Worm (Caenorhabditis elegans) whole organism, L2 larva: ENCODE results near the gene F49H12.3.

Source experiments
- C34F6.9 ChIP-seq: fragments of 150-350 bp; optimal IDR thresholded peaks from 2 replicates; lab custom pipeline; 2014; ENCODE audit warnings: missing biosample characterization, missing genetic modification characterization
- F13H6.1 ChIP-seq: sonication (generic microtip); optimal IDR thresholded peaks from 2 replicates; lab custom pipeline; 2016; ENCODE audit warnings: missing genetic modification characterization, missing compliant biosample characterization
- R02D3.7 ChIP-seq: fragments of 150-350 bp; optimal IDR thresholded peaks from 2 replicates; lab custom pipeline; 2014; ENCODE audit warnings: missing biosample characterization, missing genetic modification characterization
- Y55F3AM.14 ChIP-seq: fragments of 200-800 bp; sonication (Bioruptor generic); optimal IDR thresholded peaks from 2 replicates; lab custom pipeline; 2018; ENCODE audit warnings: mild to moderate bottlenecking, missing genetic modification characterization, missing compliant biosample characterization
- ZK546.5 ChIP-seq: sonication (generic microtip); optimal IDR thresholded peaks from 2 replicates; lab custom pipeline; 2017; ENCODE audit warnings: missing biosample characterization, missing genetic modification characterization
- alr-1 ChIP-seq: fragments of 150-350 bp; optimal IDR thresholded peaks from 2 replicates; lab custom pipeline; 2014; ENCODE audit warnings: missing biosample characterization, missing genetic modification characterization
- aly-2 ChIP-seq: fragments of 150-350 bp; optimal IDR thresholded peaks from 2 replicates; lab custom pipeline; 2014; ENCODE audit warnings: missing biosample characterization, missing genetic modification characterization
- ama-1 ChIP-seq: fragments of 150-350 bp; optimal IDR thresholded peaks from 2 replicates; lab custom pipeline; 2018; ENCODE audit warnings: inconsistent platforms
- ceh-16 ChIP-seq: fragments of 150-350 bp; optimal IDR thresholded peaks from 2 replicates; lab custom pipeline; 2014; ENCODE audit warnings: missing biosample characterization, missing genetic modification characterization
- ceh-82 ChIP-seq: fragments of 150-350 bp; optimal IDR thresholded peaks from 2 replicates; lab custom pipeline; 2014; ENCODE audit warnings: missing biosample characterization, missing genetic modification characterization
- dmd-4 ChIP-seq: sonication (generic microtip); optimal IDR thresholded peaks from 2 replicates; lab custom pipeline; 2017; ENCODE audit warnings: missing biosample characterization, missing genetic modification characterization
- egl-27 ChIP-seq: sonication (generic microtip); optimal IDR thresholded peaks from 3 replicates; lab custom pipeline; 2017; ENCODE audit warnings: missing biosample characterization, missing genetic modification reagents, missing genetic modification characterization
- elt-3 ChIP-seq: sonication (generic microtip); optimal IDR thresholded peaks from 2 replicates; lab custom pipeline; 2017; ENCODE audit warnings: missing biosample characterization, missing genetic modification characterization
- fos-1 ChIP-seq: fragments of 150-350 bp; optimal IDR thresholded peaks from 2 replicates; lab custom pipeline; 2014; ENCODE audit warnings: missing biosample characterization, missing genetic modification characterization
- lin-13 ChIP-seq: fragments of 150-350 bp; optimal IDR thresholded peaks from 2 replicates; lab custom pipeline; 2014; ENCODE audit warnings: missing biosample characterization, missing genetic modification reagents, missing genetic modification characterization
- lin-39 ChIP-seq: fragments of 150-350 bp; optimal IDR thresholded peaks from 2 replicates; lab custom pipeline; 2014; ENCODE audit warnings: missing biosample characterization, missing genetic modification reagents, missing genetic modification characterization
- mab-5 ChIP-seq: fragments of 150-350 bp; optimal IDR thresholded peaks from 2 replicates; lab custom pipeline; 2014; ENCODE audit warnings: missing biosample characterization, missing genetic modification characterization
- mbf-1 ChIP-seq: sonication (generic microtip); optimal IDR thresholded peaks from 2 replicates; lab custom pipeline; 2017; ENCODE audit warnings: missing biosample characterization, missing genetic modification characterization
- mdl-1 ChIP-seq, 2 experiments: fragments of 150-350 bp in 1 of 2; sonication (generic microtip) in 1 of 2; optimal IDR thresholded peaks; 2 replicates each; lab custom pipeline; 2017; ENCODE audit warnings: missing biosample characterization in 2 of 2, missing genetic modification characterization in 2 of 2
- nhr-10 ChIP-seq: sonication (generic microtip); optimal IDR thresholded peaks from 2 replicates; lab custom pipeline; 2017; ENCODE audit warnings: missing biosample characterization, missing genetic modification characterization
- nhr-11 ChIP-seq: fragments of 150-350 bp; optimal IDR thresholded peaks from 2 replicates; lab custom pipeline; 2014; ENCODE audit warnings: missing biosample characterization, missing genetic modification characterization
- nhr-12 ChIP-seq: fragments of 150-350 bp; optimal IDR thresholded peaks from 2 replicates; lab custom pipeline; 2014; ENCODE audit warnings: missing biosample characterization, missing genetic modification characterization
- nhr-21 ChIP-seq: fragments of 150-350 bp; optimal IDR thresholded peaks from 2 replicates; lab custom pipeline; 2014; ENCODE audit warnings: missing biosample characterization, missing genetic modification characterization
- nhr-23 ChIP-seq: fragments of 150-350 bp; optimal IDR thresholded peaks from 2 replicates; lab custom pipeline; 2014; ENCODE audit warnings: missing biosample characterization, missing genetic modification reagents, missing genetic modification characterization
- nhr-77 ChIP-seq: fragments of 150-350 bp; optimal IDR thresholded peaks from 2 replicates; lab custom pipeline; 2014; ENCODE audit warnings: missing biosample characterization, missing genetic modification characterization
- peb-1 ChIP-seq: fragments of 150-350 bp; optimal IDR thresholded peaks from 2 replicates; lab custom pipeline; 2014; ENCODE audit warnings: missing biosample characterization, missing genetic modification characterization
- sma-3 ChIP-seq: sonication (generic microtip); optimal IDR thresholded peaks from 2 replicates; lab custom pipeline; 2016; ENCODE audit warnings: missing genetic modification reagents, missing genetic modification characterization, missing compliant biosample characterization
- sma-9 ChIP-seq, 2 experiments: fragments of 150-350 bp in 1 of 2; sonication (generic microtip) in 1 of 2; optimal IDR thresholded peaks; 2 replicates each; lab custom pipeline; 2014 to 2016; ENCODE audit warnings: missing genetic modification characterization in 2 of 2, mild to moderate bottlenecking in 1 of 2, missing biosample characterization in 1 of 2, missing compliant biosample characterization in 1 of 2, missing genetic modification reagents in 1 of 2, moderate library complexity in 1 of 2
- snpc-4 ChIP-seq: fragments of 150-350 bp; optimal IDR thresholded peaks from 2 replicates; lab custom pipeline; 2014; ENCODE audit warnings: missing biosample characterization, missing genetic modification characterization
- unc-39 ChIP-seq: fragments of 150-350 bp; optimal IDR thresholded peaks from 2 replicates; lab custom pipeline; 2014; ENCODE audit warnings: missing biosample characterization, missing genetic modification characterization
- unc-55 ChIP-seq: fragments of 150-350 bp; sonication (generic microtip); optimal IDR thresholded peaks from 3 replicates; lab custom pipeline; 2014; ENCODE audit warnings: missing biosample characterization, missing genetic modification reagents, missing genetic modification characterization
- unc-62 ChIP-seq: fragments of 150-350 bp; optimal IDR thresholded peaks from 2 replicates; lab custom pipeline; 2014; ENCODE audit warnings: missing biosample characterization, missing genetic modification reagents, missing genetic modification characterization
- zag-1 ChIP-seq: fragments of 150-350 bp; optimal IDR thresholded peaks from 2 replicates; lab custom pipeline; 2014; ENCODE audit warnings: missing biosample characterization, missing genetic modification characterization
- ztf-4 ChIP-seq: fragments of 150-350 bp; optimal IDR thresholded peaks from 2 replicates; lab custom pipeline; 2014; ENCODE audit warnings: missing biosample characterization, missing genetic modification characterization

The F49H12.3 gene

ce11 chrX:2044541-2045168 is 39.5 kb upstream of the F49H12.3 start:
- TF ChIP-seq zag-1 (tag; lab: Kevin White, UChicago) (no peak), lin-39 (no peak), fos-1 (tag; lab: Kevin White, UChicago) (no peak)
- TF ChIP-seq, all 48 proteins: peak for 0

ce11 chrX:2045603-2046002 is 38.6 kb upstream of the F49H12.3 start:
- no peak for TF ChIP-seq elt-3 (tag; lab: Kevin White, UChicago)
- TF ChIP-seq snpc-4 = no peak
- TF ChIP-seq ztf-4 (tag; lab: Kevin White, UChicago) = no peak
- TF ChIP-seq peb-1 = no peak
- no peak for TF ChIP-seq nhr-21
- TF ChIP-seq C34F6.9 (tag; lab: Kevin White, UChicago) = no peak
- TF ChIP-seq ZK546.5 (tag; lab: Kevin White, UChicago) = no peak
- TF ChIP-seq ceh-82 (tag; lab: Kevin White, UChicago) = no peak
- TF ChIP-seq Y55F3AM.14 (GFP tag; lab: Kevin White, UChicago) = no peak
- no peak for TF ChIP-seq egl-27 (tag; lab: Kevin White, UChicago)
- no peak for TF ChIP-seq alr-1 (tag; lab: Kevin White, UChicago)
- TF ChIP-seq nhr-11 (tag; lab: Kevin White, UChicago) = no peak
- TF ChIP-seq unc-55 = no peak
- TF ChIP-seq mbf-1 (tag; lab: Kevin White, UChicago) = no peak
- TF ChIP-seq nhr-12 (tag; lab: Kevin White, UChicago) = no peak
- TF ChIP-seq sma-9 (GFP tag; optimal IDR thresholded peaks at IDR 0.05; lab: Kevin White, UChicago) = no peak
- no peak for TF ChIP-seq sma-9 (tag; optimal IDR thresholded peaks at IDR 0.05; lab: Kevin White, UChicago)
- no peak for TF ChIP-seq unc-62 (GFP tag; lab: Kevin White, UChicago)
- no peak for TF ChIP-seq ama-1 (lab: Kevin White, UChicago)
- no peak for TF ChIP-seq nhr-10

- TF ChIP-seq unc-55 = peak; percentile 30
- peak; percentile 39 for TF ChIP-seq ceh-16 (tag; lab: Kevin White, UChicago)
- no peak for TF ChIP-seq aly-2 (tag; lab: Kevin White, UChicago)
- peak; percentile 96 for TF ChIP-seq mab-5
Observed at ce11 chrX:2046124-2046722, 38.0 kb upstream of the F49H12.3 start, which contains the start of gene igcm-4. Gene igcm-4, minus strand, starts transcription at chrX:2046360.

ce11 chrX:2047208-2047946 is 36.8 kb upstream of the F49H12.3 start:
- no peak for TF ChIP-seq unc-39 (tag; lab: Kevin White, UChicago)
- TF ChIP-seq sma-3 = no peak
- TF ChIP-seq unc-62 (GFP tag; lab: Kevin White, UChicago) = no peak
- TF ChIP-seq nhr-21 = no peak
- TF ChIP-seq egl-27 (tag; lab: Kevin White, UChicago) = no peak
- TF ChIP-seq ceh-16 (tag; lab: Kevin White, UChicago) = no peak
- TF ChIP-seq sma-9 (GFP tag; optimal IDR thresholded peaks at IDR 0.05; lab: Kevin White, UChicago) = no peak
- no peak for TF ChIP-seq sma-9 (tag; optimal IDR thresholded peaks at IDR 0.05; lab: Kevin White, UChicago)
- no peak for TF ChIP-seq C34F6.9 (tag; lab: Kevin White, UChicago)
- TF ChIP-seq snpc-4 = no peak
- TF ChIP-seq nhr-11 (tag; lab: Kevin White, UChicago) = no peak
- TF ChIP-seq R02D3.7 (tag; lab: Kevin White, UChicago) = no peak
- no peak for TF ChIP-seq lin-13 (GFP tag; lab: Kevin White, UChicago)
- TF ChIP-seq nhr-77 (tag; lab: Kevin White, UChicago) = no peak

ce11 chrX:2048865-2049405 is 35.2 kb upstream of the F49H12.3 start:
- TF ChIP-seq fos-1 (tag; lab: Kevin White, UChicago) (no peak), mdl-1 (tag; optimal IDR thresholded peaks at IDR 0.05; lab: Kevin White, UChicago) (no peak), ceh-16 (tag; lab: Kevin White, UChicago) (no peak), mbf-1 (tag; lab: Kevin White, UChicago) (no peak), F13H6.1 (tag; lab: Kevin White, UChicago) (no peak), ztf-4 (tag; lab: Kevin White, UChicago) (no peak), elt-3 (tag; lab: Kevin White, UChicago) (no peak), nhr-23 (tag; lab: Kevin White, UChicago) (no peak), dmd-4 (tag; lab: Kevin White, UChicago) (no peak), C34F6.9 (tag; lab: Kevin White, UChicago) (no peak)
